Worm (Caenorhabditis elegans) whole organism, mixed stage, embryonic: ENCODE measurements around the gene F10E9.11.

Source experiments
- M03D4.4 ChIP-seq: sonication (generic microtip); optimal IDR thresholded peaks from 2 replicates; lab custom pipeline; 2017; ENCODE audit warnings: mild to moderate bottlenecking, missing genetic modification characterization, missing compliant biosample characterization
- bed-3 ChIP-seq: fragments of 200-800 bp; sonication (Bioruptor generic); optimal IDR thresholded peaks from 3 replicates; lab custom pipeline; 2018; ENCODE audit warnings: mild to moderate bottlenecking, missing genetic modification characterization, moderate library complexity, missing compliant biosample characterization
- blmp-1 ChIP-seq: fragments of 150-350 bp; optimal IDR thresholded peaks from 2 replicates; lab custom pipeline; 2014; ENCODE audit warnings: missing biosample characterization, missing genetic modification characterization
- ceh-39 ChIP-seq: fragments of 150-350 bp; optimal IDR thresholded peaks from 2 replicates; lab custom pipeline; 2014; ENCODE audit warnings: missing biosample characterization, missing genetic modification characterization
- ceh-43 ChIP-seq: fragments of 200-800 bp; sonication (Bioruptor generic); optimal IDR thresholded peaks from 2 replicates; lab custom pipeline; 2018; ENCODE audit warnings: mild to moderate bottlenecking, missing genetic modification characterization, moderate library complexity, missing compliant biosample characterization
- ceh-83 ChIP-seq: fragments of 200-800 bp; sonication (Bioruptor generic); optimal IDR thresholded peaks from 2 replicates; lab custom pipeline; 2018; ENCODE audit warnings: mild to moderate bottlenecking, missing genetic modification characterization, missing compliant biosample characterization
- ces-1 ChIP-seq: fragments of 150-350 bp; optimal IDR thresholded peaks from 2 replicates; lab custom pipeline; 2014; ENCODE audit warnings: missing biosample characterization, missing genetic modification reagents, missing genetic modification characterization
- cnd-1 ChIP-seq: fragments of 200-800 bp; sonication (Bioruptor generic); optimal IDR thresholded peaks from 2 replicates; lab custom pipeline; 2018; ENCODE audit warnings: mild to moderate bottlenecking, missing genetic modification characterization, missing compliant biosample characterization
- drap-1 ChIP-seq: fragments of 200-800 bp; sonication (Bioruptor generic); optimal IDR thresholded peaks from 3 replicates; lab custom pipeline; 2018; ENCODE audit warnings: mild to moderate bottlenecking, missing genetic modification characterization, missing compliant biosample characterization
- elt-1 ChIP-seq: sonication (generic microtip); optimal IDR thresholded peaks from 2 replicates; lab custom pipeline; 2017; ENCODE audit warnings: missing genetic modification characterization, mild to moderate bottlenecking, missing compliant biosample characterization, antibody characterized with exemption, moderate library complexity, borderline replicate concordance; ENCODE audit not compliant: insufficient read depth
- elt-3 ChIP-seq: fragments of 150-350 bp; optimal IDR thresholded peaks from 2 replicates; lab custom pipeline; 2014; ENCODE audit warnings: missing biosample characterization, missing genetic modification characterization
- flh-1 ChIP-seq: fragments of 200-800 bp; sonication (Bioruptor generic); optimal IDR thresholded peaks from 2 replicates; lab custom pipeline; 2018; ENCODE audit warnings: mild to moderate bottlenecking, missing genetic modification characterization, moderate library complexity, missing compliant biosample characterization
- ham-2 ChIP-seq: fragments of 200-800 bp; sonication (Bioruptor generic); optimal IDR thresholded peaks from 2 replicates; lab custom pipeline; 2018; ENCODE audit warnings: mild to moderate bottlenecking, missing genetic modification characterization, missing compliant biosample characterization
- hlh-1 ChIP-seq: fragments of 150-350 bp; optimal IDR thresholded peaks from 2 replicates; lab custom pipeline; 2014; ENCODE audit warnings: missing biosample characterization, missing genetic modification reagents, missing genetic modification characterization
- lin-13 ChIP-seq: fragments of 150-350 bp; optimal IDR thresholded peaks from 2 replicates; lab custom pipeline; 2014; ENCODE audit warnings: missing biosample characterization, missing genetic modification characterization
- lin-32 ChIP-seq: fragments of 200-800 bp; sonication (Bioruptor generic); optimal IDR thresholded peaks from 2 replicates; lab custom pipeline; 2018; ENCODE audit warnings: mild to moderate bottlenecking, missing genetic modification characterization, missing compliant biosample characterization
- lsy-2 ChIP-seq: fragments of 150-350 bp; optimal IDR thresholded peaks from 2 replicates; lab custom pipeline; 2014; ENCODE audit warnings: missing biosample characterization, missing genetic modification characterization
- mab-5 ChIP-seq: fragments of 150-350 bp; optimal IDR thresholded peaks from 2 replicates; lab custom pipeline; 2014; ENCODE audit warnings: missing biosample characterization, missing genetic modification characterization
- mep-1 ChIP-seq: fragments of 150-350 bp; optimal IDR thresholded peaks from 2 replicates; lab custom pipeline; 2017; ENCODE audit warnings: missing biosample characterization, missing genetic modification reagents, missing genetic modification characterization, inconsistent platforms
- mls-2 ChIP-seq: sonication (generic microtip); optimal IDR thresholded peaks from 2 replicates; lab custom pipeline; 2016; ENCODE audit warnings: mild to moderate bottlenecking, missing genetic modification characterization, moderate library complexity, missing compliant biosample characterization
- nhr-12 ChIP-seq: fragments of 150-350 bp; optimal IDR thresholded peaks from 2 replicates; lab custom pipeline; 2014; ENCODE audit warnings: missing biosample characterization, missing genetic modification characterization
- nhr-2 ChIP-seq: fragments of 150-350 bp; optimal IDR thresholded peaks from 2 replicates; lab custom pipeline; 2014; ENCODE audit warnings: missing biosample characterization, missing genetic modification characterization
- nhr-237 ChIP-seq: fragments of 150-350 bp; optimal IDR thresholded peaks from 2 replicates; lab custom pipeline; 2014; ENCODE audit warnings: missing biosample characterization, missing genetic modification characterization
- nhr-28 ChIP-seq: fragments of 150-350 bp; optimal IDR thresholded peaks from 2 replicates; lab custom pipeline; 2014; ENCODE audit warnings: missing biosample characterization, missing genetic modification characterization
- nhr-76 ChIP-seq: sonication (generic microtip); optimal IDR thresholded peaks from 2 replicates; lab custom pipeline; 2017; ENCODE audit warnings: missing biosample characterization, missing genetic modification characterization
- pha-4 ChIP-seq: fragments of 150-350 bp; optimal IDR thresholded peaks from 2 replicates; lab custom pipeline; 2018; ENCODE audit warnings: missing biosample characterization, missing genetic modification reagents, missing genetic modification characterization
- sem-2 ChIP-seq: fragments of 200-800 bp; sonication (Bioruptor generic); optimal IDR thresholded peaks from 2 replicates; lab custom pipeline; 2018; ENCODE audit warnings: mild to moderate bottlenecking, missing genetic modification characterization, missing compliant biosample characterization
- snpc-4 ChIP-seq: fragments of 150-350 bp; optimal IDR thresholded peaks from 2 replicates; lab custom pipeline; 2014; ENCODE audit warnings: missing biosample characterization, missing genetic modification characterization
- sptf-1 ChIP-seq: sonication (generic microtip); optimal IDR thresholded peaks from 2 replicates; lab custom pipeline; 2017; ENCODE audit warnings: mild to moderate bottlenecking, missing genetic modification characterization, moderate library complexity, missing compliant biosample characterization
- tbx-8 ChIP-seq: fragments of 200-800 bp; sonication (Bioruptor generic); optimal IDR thresholded peaks from 2 replicates; lab custom pipeline; 2018; ENCODE audit warnings: mild to moderate bottlenecking, missing genetic modification characterization, moderate library complexity, missing compliant biosample characterization
- unc-120 ChIP-seq: sonication (generic microtip); optimal IDR thresholded peaks from 2 replicates; lab custom pipeline; 2017; ENCODE audit warnings: missing genetic modification characterization, missing compliant biosample characterization; ENCODE audit not compliant: poor library complexity, severe bottlenecking
- unc-39 ChIP-seq: fragments of 150-350 bp; optimal IDR thresholded peaks from 2 replicates; lab custom pipeline; 2014; ENCODE audit warnings: missing biosample characterization, missing genetic modification characterization
- unc-62 ChIP-seq: fragments of 150-350 bp; optimal IDR thresholded peaks from 2 replicates; lab custom pipeline; 2014; ENCODE audit warnings: missing biosample characterization, missing genetic modification reagents, missing genetic modification characterization
- zip-8 ChIP-seq: fragments of 150-350 bp; optimal IDR thresholded peaks from 2 replicates; lab custom pipeline; 2014; ENCODE audit warnings: missing biosample characterization, missing genetic modification characterization
- ztf-11 ChIP-seq: fragments of 150-350 bp; optimal IDR thresholded peaks from 2 replicates; lab custom pipeline; 2014; ENCODE audit warnings: missing biosample characterization, missing genetic modification characterization

The F10E9.11 gene

DNA sequence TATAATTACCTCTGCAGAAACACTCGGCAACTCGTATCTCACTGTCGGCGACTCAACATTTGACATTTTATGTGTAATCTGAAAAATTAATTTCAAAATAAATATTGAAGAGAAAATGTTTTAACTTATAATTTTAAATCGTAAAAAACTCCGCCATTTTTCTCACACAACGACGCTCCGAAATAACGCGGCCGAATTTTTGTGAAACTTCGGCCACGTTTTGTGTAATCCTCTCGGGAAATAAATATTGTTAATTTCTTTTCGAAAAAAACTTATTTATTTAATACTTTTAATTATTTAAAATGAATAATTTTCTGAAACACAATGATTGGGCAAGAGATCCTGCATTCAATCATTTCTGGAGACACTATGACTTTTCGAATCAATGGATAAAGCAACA lies 11.7 kb downstream of the F10E9.11 start, which contains the start of the genes F10E9.7 and F10E9.5:
Gene F10E9.7 (minus strand): TSS at position 86 of the 400 bp plus-strand sequence.
Gene F10E9.5 (plus strand): TSS at position 237 of the 400 bp plus-strand sequence.
- TF ChIP-seq elt-1 (tag; lab: Kevin White, UChicago): no peak
- no peak for TF ChIP-seq blmp-1 (tag; lab: Kevin White, UChicago)
- TF ChIP-seq unc-120 (tag; lab: Kevin White, UChicago): no peak
- peak; percentile 26 for TF ChIP-seq nhr-2
- TF ChIP-seq M03D4.4 (tag; lab: Kevin White, UChicago): no peak
- TF ChIP-seq mls-2 (tag; lab: Kevin White, UChicago): no peak
- peak; percentile 61 for TF ChIP-seq mep-1 (tag; lab: Kevin White, UChicago)
- no peak for TF ChIP-seq tbx-8 (GFP tag; lab: Kevin White, UChicago)
- TF ChIP-seq nhr-28: no peak
- peak; percentile 30 for TF ChIP-seq lin-13 (tag; lab: Kevin White, UChicago)
- TF ChIP-seq bed-3 (GFP tag; lab: Kevin White, UChicago): no peak
- no peak for TF ChIP-seq drap-1 (GFP tag; lab: Kevin White, UChicago)
- no peak for TF ChIP-seq elt-3 (tag; lab: Kevin White, UChicago)
- no peak for TF ChIP-seq nhr-76
- no peak for TF ChIP-seq ztf-11 (tag; lab: Kevin White, UChicago)
- peak; percentile 54 for TF ChIP-seq sptf-1 (tag; lab: Kevin White, UChicago)
- no peak for TF ChIP-seq cnd-1
- no peak for TF ChIP-seq sem-2 (GFP tag; lab: Kevin White, UChicago)
- TF ChIP-seq nhr-237: peak; percentile 15
- TF ChIP-seq snpc-4 (tag; lab: Kevin White, UChicago): no peak
- TF ChIP-seq nhr-12 (tag; lab: Kevin White, UChicago): no peak
- no peak for TF ChIP-seq flh-1
- TF ChIP-seq lsy-2 (tag; lab: Kevin White, UChicago): peak; percentile 74
- TF ChIP-seq zip-8: no peak
- no peak for TF ChIP-seq lin-32
- TF ChIP-seq ceh-43: no peak
- TF ChIP-seq ceh-39 (tag; lab: Kevin White, UChicago): peak; percentile 38
- TF ChIP-seq pha-4: no peak
- no peak for TF ChIP-seq unc-39 (tag; lab: Kevin White, UChicago)
- TF ChIP-seq ham-2 (GFP tag; lab: Kevin White, UChicago): no peak
- no peak for TF ChIP-seq ceh-83
- no peak for TF ChIP-seq hlh-1 (tag; lab: Kevin White, UChicago)
- TF ChIP-seq ces-1 (GFP tag; lab: Kevin White, UChicago): peak; percentile 70
- no peak for TF ChIP-seq mab-5 (tag; lab: Kevin White, UChicago)
- TF ChIP-seq unc-62 (GFP tag; lab: Kevin White, UChicago): no peak

DNA sequence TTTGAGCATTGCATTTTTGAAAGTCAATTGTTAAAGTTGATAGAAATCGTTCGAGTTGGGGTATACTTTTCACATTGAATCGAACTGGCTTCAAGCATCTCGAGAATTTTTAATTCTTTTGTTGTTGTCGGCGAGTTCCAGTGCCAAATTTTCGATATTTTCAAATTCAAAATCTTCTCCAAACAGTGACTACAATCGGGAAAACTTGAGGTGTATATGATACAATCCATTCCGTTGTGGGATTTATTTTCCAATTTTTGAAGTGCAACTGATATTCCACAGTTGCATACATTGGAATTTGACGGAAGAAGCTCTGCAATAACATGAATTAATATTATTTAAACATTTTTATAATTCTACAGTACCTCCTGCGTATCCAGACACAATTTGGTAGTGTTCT lies 13.2 kb downstream of the F10E9.11 start:
- TF ChIP-seq unc-39 (tag; lab: Kevin White, UChicago) (no peak), mab-5 (tag; lab: Kevin White, UChicago) (no peak), ceh-83 (no peak), mep-1 (tag; lab: Kevin White, UChicago) (no peak), zip-8 (no peak), pha-4 (no peak), ceh-39 (tag; lab: Kevin White, UChicago) (no peak), ces-1 (GFP tag; lab: Kevin White, UChicago) (no peak), lsy-2 (tag; lab: Kevin White, UChicago) (no peak), mls-2 (tag; lab: Kevin White, UChicago) (no peak), tbx-8 (GFP tag; lab: Kevin White, UChicago) (no peak), bed-3 (GFP tag; lab: Kevin White, UChicago) (no peak), flh-1 (no peak), nhr-237 (no peak), lin-13 (tag; lab: Kevin White, UChicago) (no peak)

DNA sequence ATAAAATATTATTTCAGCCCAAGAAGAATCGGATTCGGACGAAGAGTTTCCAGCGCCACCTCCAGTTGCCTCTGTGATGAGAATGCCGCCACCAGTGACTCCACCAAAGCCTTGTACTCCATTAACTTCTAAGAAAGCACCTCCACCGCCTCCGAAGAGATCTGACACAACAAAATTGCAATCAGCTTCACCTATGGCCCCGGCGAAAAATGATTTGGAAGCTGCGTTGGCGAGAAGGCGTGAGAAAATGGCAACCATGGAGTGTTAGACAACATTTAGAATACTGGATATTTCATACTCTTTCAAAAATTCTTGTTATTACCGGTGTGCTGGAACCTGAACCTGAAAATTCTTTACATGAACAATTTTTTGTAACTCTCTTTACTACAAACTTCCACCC lies 13.8 kb downstream of the F10E9.11 start:
- TF ChIP-seq ceh-43: no peak
- no peak for TF ChIP-seq lin-13 (tag; lab: Kevin White, UChicago)
- no peak for TF ChIP-seq ceh-39 (tag; lab: Kevin White, UChicago)
- TF ChIP-seq mls-2 (tag; lab: Kevin White, UChicago): no peak
- TF ChIP-seq M03D4.4 (tag; lab: Kevin White, UChicago): no peak
- no peak for TF ChIP-seq zip-8
- TF ChIP-seq unc-120 (tag; lab: Kevin White, UChicago): no peak
- no peak for TF ChIP-seq elt-1 (tag; lab: Kevin White, UChicago)
- no peak for TF ChIP-seq unc-62 (GFP tag; lab: Kevin White, UChicago)
- no peak for TF ChIP-seq nhr-2
- TF ChIP-seq ces-1 (GFP tag; lab: Kevin White, UChicago): no peak
- TF ChIP-seq flh-1: no peak
- no peak for TF ChIP-seq nhr-76
- TF ChIP-seq pha-4: no peak
- no peak for TF ChIP-seq snpc-4 (tag; lab: Kevin White, UChicago)
- TF ChIP-seq unc-39 (tag; lab: Kevin White, UChicago): no peak
